Fruit fly (Drosophila melanogaster) whole organism, pupa: ENCODE measurements around the gene CG11679.

Experiments
- EcR ChIP-seq: fragments of 200-800 bp; sonication (Bioruptor generic); optimal IDR thresholded peaks from 3 replicates; lab custom pipeline; 2019; ENCODE audit warnings: missing biosample characterization, missing genetic modification characterization, mild to moderate bottlenecking, moderate library complexity, missing genetic modification reagents
- Pif1B ChIP-seq: fragments of 200-800 bp; sonication (Bioruptor generic); optimal IDR thresholded peaks from 3 replicates; lab custom pipeline; 2016; ENCODE audit warnings: missing biosample characterization, missing genetic modification characterization
- Snoo ChIP-seq: fragments of 200-800 bp; sonication (Bioruptor generic); optimal IDR thresholded peaks from 3 replicates; lab custom pipeline; 2017; ENCODE audit warnings: missing biosample characterization, mild to moderate bottlenecking, missing genetic modification characterization, inconsistent platforms
- rn ChIP-seq: fragments of 200-800 bp; sonication (Bioruptor generic); IDR thresholded peaks from 2 replicates; pipeline ENCODE4 v1.3.6; 2022; ENCODE audit warnings: missing biosample characterization, missing genetic modification characterization

- TF ChIP-seq Snoo: no peak
- TF ChIP-seq EcR (GFP tag; lab: Kevin White, UChicago): no peak
- TF ChIP-seq rn: no peak
- no peak for TF ChIP-seq Pif1B (GFP tag; lab: Kevin White, UChicago)
Measured at dm6 chrX:15696854-15697540, 41.8 kb downstream of the CG11679 start, which contains the start of gene CG8128.
